Worm (Caenorhabditis elegans) whole organism, L4/young adult: ENCODE measurements around the gene grl-25.

Source experiments
- W03F9.2 ChIP-seq: fragments of 150-350 bp; optimal IDR thresholded peaks from 2 replicates; lab custom pipeline; 2014; ENCODE audit warnings: missing biosample characterization, missing genetic modification characterization
- dao-5 ChIP-seq: sonication (generic microtip); optimal IDR thresholded peaks from 2 replicates; lab custom pipeline; 2016; ENCODE audit warnings: missing genotype, missing genetic modification characterization, moderate library complexity, missing compliant biosample characterization
- him-1 ChIP-seq: sonication (generic microtip); optimal IDR thresholded peaks from 2 replicates; lab custom pipeline; 2016; ENCODE audit warnings: missing genotype, missing genetic modification reagents, missing genetic modification characterization, missing compliant biosample characterization

ce11 chrIII:8961993-8962392 is at the start of gene grl-25:
- TF ChIP-seq dao-5 (no peak), him-1 (no peak), W03F9.2 (tag; lab: Kevin White, UChicago) (no peak)
